Worm (Caenorhabditis elegans) whole organism, late embryonic: ENCODE measurements around the gene M163.1.

Source experiments
- C38D4.7 ChIP-seq: fragments of 200-800 bp; sonication (Bioruptor generic); optimal IDR thresholded peaks from 2 replicates; lab custom pipeline; 2018; ENCODE audit warnings: mild to moderate bottlenecking, missing genetic modification characterization, moderate library complexity, missing compliant biosample characterization
- ceh-18 ChIP-seq: sonication (generic microtip); optimal IDR thresholded peaks from 2 replicates; lab custom pipeline; 2016; ENCODE audit warnings: missing genetic modification characterization, missing compliant biosample characterization
- ceh-2 ChIP-seq: sonication (generic microtip); optimal IDR thresholded peaks from 2 replicates; lab custom pipeline; 2016; ENCODE audit warnings: missing genotype, missing genetic modification characterization, missing compliant biosample characterization
- ceh-24 ChIP-seq: sonication (generic microtip); optimal IDR thresholded peaks from 2 replicates; lab custom pipeline; 2016; ENCODE audit warnings: mild to moderate bottlenecking, missing genetic modification characterization, missing compliant biosample characterization
- ceh-30 ChIP-seq: fragments of 150-350 bp; optimal IDR thresholded peaks from 2 replicates; lab custom pipeline; 2014; ENCODE audit warnings: missing biosample characterization, missing genetic modification characterization
- ceh-31 ChIP-seq: sonication (generic microtip); optimal IDR thresholded peaks from 2 replicates; lab custom pipeline; 2016; ENCODE audit warnings: missing genetic modification characterization, missing compliant biosample characterization
- ceh-45 ChIP-seq: fragments of 200-800 bp; sonication (Bioruptor generic); IDR thresholded peaks from 2 replicates; pipeline ENCODE4 v1.3.6; 2022; ENCODE audit warnings: missing genetic modification reagents, missing genetic modification characterization, missing compliant biosample characterization
- dmd-4 ChIP-seq: sonication (generic microtip); optimal IDR thresholded peaks from 2 replicates; lab custom pipeline; 2016; ENCODE audit warnings: borderline replicate concordance, missing genetic modification characterization, missing compliant biosample characterization
- elt-2 ChIP-seq: sonication (generic microtip); optimal IDR thresholded peaks from 2 replicates; lab custom pipeline; 2016; ENCODE audit warnings: missing genetic modification reagents, missing genetic modification characterization, missing compliant biosample characterization
- eyg-1 ChIP-seq: sonication (generic microtip); optimal IDR thresholded peaks from 2 replicates; lab custom pipeline; 2016; ENCODE audit warnings: missing genotype, missing genetic modification characterization, missing compliant biosample characterization
- fkh-6 ChIP-seq: sonication (generic microtip); optimal IDR thresholded peaks from 2 replicates; lab custom pipeline; 2016; ENCODE audit warnings: missing genetic modification characterization, missing compliant biosample characterization
- gmeb-2 ChIP-seq: sonication (generic microtip); optimal IDR thresholded peaks from 2 replicates; lab custom pipeline; 2016; ENCODE audit warnings: missing genetic modification characterization, inconsistent platforms, missing compliant biosample characterization
- hlh-15 ChIP-seq: sonication (generic microtip); optimal IDR thresholded peaks from 2 replicates; lab custom pipeline; 2016; ENCODE audit warnings: missing genetic modification characterization, missing compliant biosample characterization
- hlh-30 ChIP-seq: sonication (generic microtip); optimal IDR thresholded peaks from 2 replicates; lab custom pipeline; 2017; ENCODE audit warnings: antibody characterized with exemption, missing genetic modification characterization, missing compliant biosample characterization; ENCODE audit not compliant: insufficient read depth
- hlh-6 ChIP-seq: sonication (generic microtip); optimal IDR thresholded peaks from 2 replicates; lab custom pipeline; 2016; ENCODE audit warnings: missing genotype, missing genetic modification characterization, missing compliant biosample characterization
- lin-11 ChIP-seq: fragments of 200-800 bp; sonication (Bioruptor generic); optimal IDR thresholded peaks from 2 replicates; lab custom pipeline; 2018; ENCODE audit warnings: mild to moderate bottlenecking, missing genetic modification characterization, missing compliant biosample characterization
- madf-2 ChIP-seq: sonication (generic microtip); optimal IDR thresholded peaks from 2 replicates; lab custom pipeline; 2017; ENCODE audit warnings: missing genetic modification characterization, missing compliant biosample characterization
- npax-4 ChIP-seq: sonication (generic microtip); optimal IDR thresholded peaks from 2 replicates; lab custom pipeline; 2016; ENCODE audit warnings: missing genetic modification characterization, missing compliant biosample characterization
- odd-2 ChIP-seq: sonication (generic microtip); optimal IDR thresholded peaks from 2 replicates; lab custom pipeline; 2017; ENCODE audit warnings: antibody characterized with exemption, mild to moderate bottlenecking, missing genetic modification characterization, missing compliant biosample characterization
- pag-3 ChIP-seq: sonication (generic microtip); optimal IDR thresholded peaks from 2 replicates; lab custom pipeline; 2016; ENCODE audit warnings: missing compliant biosample characterization, missing genetic modification characterization, borderline replicate concordance
- pha-4 ChIP-seq: fragments of 150-350 bp; optimal IDR thresholded peaks from 2 replicates; lab custom pipeline; 2018; ENCODE audit warnings: missing biosample characterization, missing genetic modification reagents, missing genetic modification characterization
- ttx-3 ChIP-seq: sonication (generic microtip); optimal IDR thresholded peaks from 2 replicates; lab custom pipeline; 2016; ENCODE audit warnings: missing genetic modification reagents, missing genetic modification characterization, missing compliant biosample characterization
- unc-42 ChIP-seq: sonication (generic microtip); optimal IDR thresholded peaks from 2 replicates; lab custom pipeline; 2016; ENCODE audit warnings: missing genotype, missing genetic modification characterization, missing compliant biosample characterization
- unc-86 ChIP-seq: sonication (generic microtip); optimal IDR thresholded peaks from 2 replicates; lab custom pipeline; 2016; ENCODE audit warnings: missing genetic modification characterization, missing compliant biosample characterization
- ztf-16 ChIP-seq: sonication (generic microtip); optimal IDR thresholded peaks from 2 replicates; lab custom pipeline; 2017; ENCODE audit warnings: missing genetic modification characterization, missing compliant biosample characterization

M163.1 gene

ce11 chrX:14460412-14460811 is 43.2 kb downstream of the M163.1 start, which contains the start of gene Y66C5A.2:
Y66C5A.2 (plus strand) TSS chrX:14460712.
- TF ChIP-seq fkh-6 (tag; lab: Kevin White, UChicago) (no peak), ttx-3 (tag; lab: Kevin White, UChicago) (no peak), hlh-6 (no peak), unc-42 (tag; lab: Kevin White, UChicago) (no peak), dmd-4 (tag; lab: Kevin White, UChicago) (no peak), npax-4 (tag; lab: Kevin White, UChicago) (no peak), odd-2 (tag; lab: Kevin White, UChicago) (no peak), elt-2 (tag; lab: Kevin White, UChicago) (no peak), C38D4.7 (no peak), ceh-45 (GFP tag; lab: Robert Waterston, UW) (no peak), ceh-30 (tag; lab: Kevin White, UChicago) (no peak), ceh-18 (tag; lab: Kevin White, UChicago) (no peak), madf-2 (no peak), hlh-30 (tag; lab: Kevin White, UChicago) (no peak)
- TF ChIP-seq, all 69 proteins: peak for 0

ce11 chrX:14455419-14455818 is 48.2 kb downstream of the M163.1 start, which contains the start of gene Y66C5A.1:
Y66C5A.1 (minus strand) TSS chrX:14455519.
- TF ChIP-seq ceh-2 (tag; lab: Kevin White, UChicago) (no peak), pha-4 (tag; lab: Kevin White, UChicago) (no peak), lin-11 (tag; lab: Kevin White, UChicago) (no peak), unc-86 (tag; lab: Kevin White, UChicago) (no peak)
- TF ChIP-seq, all 69 proteins: peak for 0

ce11 chrX:14453735-14454134 is 49.9 kb downstream of the M163.1 start, which contains the start of gene F23D12.7:
F23D12.7 (minus strand) TSS chrX:14453835.
- TF ChIP-seq ceh-31 (tag; lab: Kevin White, UChicago) (no peak), ceh-18 (tag; lab: Kevin White, UChicago) (no peak), odd-2 (tag; lab: Kevin White, UChicago) (no peak), pag-3 (tag; lab: Kevin White, UChicago) (no peak), eyg-1 (tag; lab: Kevin White, UChicago) (no peak), ceh-30 (tag; lab: Kevin White, UChicago) (no peak), gmeb-2 (tag; lab: Kevin White, UChicago) (no peak), ztf-16 (tag; lab: Kevin White, UChicago) (no peak), ceh-24 (tag; lab: Kevin White, UChicago) (no peak), hlh-15 (no peak)
- TF ChIP-seq, all 69 proteins: peak for 0
